Worm (Caenorhabditis elegans) whole organism, late embryonic: ENCODE data around the gene Y11D7A.8.
"Not testable (repeated sequence)": the region's sequence is repeated elsewhere in the genome, so short reads cannot be mapped to it uniquely, and the experiment has no call there.

ENCODE experiments used
- C38D4.7 ChIP-seq: fragments of 200-800 bp; sonication (Bioruptor generic); optimal IDR thresholded peaks from 2 replicates; lab custom pipeline; 2018; ENCODE audit warnings: mild to moderate bottlenecking, missing genetic modification characterization, moderate library complexity, missing compliant biosample characterization
- Y22D7AL.16 ChIP-seq: sonication (generic microtip); optimal IDR thresholded peaks from 2 replicates; lab custom pipeline; 2016; ENCODE audit warnings: missing genetic modification characterization, missing compliant biosample characterization
- ama-1 ChIP-seq: fragments of 150-350 bp; optimal IDR thresholded peaks from 2 replicates; lab custom pipeline; 2014
- ceh-18 ChIP-seq: sonication (generic microtip); optimal IDR thresholded peaks from 2 replicates; lab custom pipeline; 2016; ENCODE audit warnings: missing genetic modification characterization, missing compliant biosample characterization
- ceh-2 ChIP-seq: sonication (generic microtip); optimal IDR thresholded peaks from 2 replicates; lab custom pipeline; 2016; ENCODE audit warnings: missing genotype, missing genetic modification characterization, missing compliant biosample characterization
- ceh-22 ChIP-seq: sonication (generic microtip); optimal IDR thresholded peaks from 2 replicates; lab custom pipeline; 2017; ENCODE audit warnings: missing biosample characterization, missing genetic modification characterization
- ceh-34 ChIP-seq: sonication (generic microtip); optimal IDR thresholded peaks from 2 replicates; lab custom pipeline; 2016; ENCODE audit warnings: mild to moderate bottlenecking, missing genetic modification characterization, missing compliant biosample characterization
- ceh-48 ChIP-seq: sonication (generic microtip); optimal IDR thresholded peaks from 2 replicates; lab custom pipeline; 2016; ENCODE audit warnings: missing genetic modification characterization, inconsistent platforms, missing compliant biosample characterization
- ceh-9 ChIP-seq: sonication (generic microtip); optimal IDR thresholded peaks from 2 replicates; lab custom pipeline; 2016; ENCODE audit warnings: mild to moderate bottlenecking, missing genetic modification characterization, inconsistent platforms, missing compliant biosample characterization
- dmd-4 ChIP-seq: sonication (generic microtip); optimal IDR thresholded peaks from 2 replicates; lab custom pipeline; 2016; ENCODE audit warnings: borderline replicate concordance, missing genetic modification characterization, missing compliant biosample characterization
- dve-1 ChIP-seq: sonication (generic microtip); optimal IDR thresholded peaks from 2 replicates; lab custom pipeline; 2017; ENCODE audit warnings: antibody characterized with exemption, mild to moderate bottlenecking, missing genetic modification characterization, missing compliant biosample characterization
- elt-2 ChIP-seq: sonication (generic microtip); optimal IDR thresholded peaks from 2 replicates; lab custom pipeline; 2016; ENCODE audit warnings: missing genetic modification reagents, missing genetic modification characterization, missing compliant biosample characterization
- ets-4 ChIP-seq: sonication (generic microtip); optimal IDR thresholded peaks from 2 replicates; lab custom pipeline; 2016; ENCODE audit warnings: missing genetic modification characterization, missing compliant biosample characterization
- fax-1 ChIP-seq: sonication (generic microtip); optimal IDR thresholded peaks from 2 replicates; lab custom pipeline; 2016; ENCODE audit warnings: missing genotype, missing genetic modification characterization, missing compliant biosample characterization
- fkh-10 ChIP-seq: fragments of 150-350 bp; optimal IDR thresholded peaks from 2 replicates; lab custom pipeline; 2014; ENCODE audit warnings: missing biosample characterization, missing genetic modification reagents, missing genetic modification characterization
- gmeb-2 ChIP-seq: sonication (generic microtip); optimal IDR thresholded peaks from 2 replicates; lab custom pipeline; 2016; ENCODE audit warnings: missing genetic modification characterization, inconsistent platforms, missing compliant biosample characterization
- hlh-6 ChIP-seq: sonication (generic microtip); optimal IDR thresholded peaks from 2 replicates; lab custom pipeline; 2016; ENCODE audit warnings: missing genotype, missing genetic modification characterization, missing compliant biosample characterization
- lin-11 ChIP-seq: fragments of 200-800 bp; sonication (Bioruptor generic); optimal IDR thresholded peaks from 2 replicates; lab custom pipeline; 2018; ENCODE audit warnings: mild to moderate bottlenecking, missing genetic modification characterization, missing compliant biosample characterization
- madf-2 ChIP-seq: sonication (generic microtip); optimal IDR thresholded peaks from 2 replicates; lab custom pipeline; 2017; ENCODE audit warnings: missing genetic modification characterization, missing compliant biosample characterization
- mec-3 ChIP-seq: sonication (generic microtip); optimal IDR thresholded peaks from 2 replicates; lab custom pipeline; 2016; ENCODE audit warnings: borderline replicate concordance, missing genetic modification characterization, missing compliant biosample characterization
- nhr-232 ChIP-seq: sonication (generic microtip); optimal IDR thresholded peaks from 2 replicates; lab custom pipeline; 2016; ENCODE audit warnings: missing genetic modification characterization, missing compliant biosample characterization
- pat-9 ChIP-seq: fragments of 200-800 bp; sonication (Bioruptor generic); optimal IDR thresholded peaks from 2 replicates; lab custom pipeline; 2018; ENCODE audit warnings: mild to moderate bottlenecking, missing genetic modification characterization, moderate library complexity, missing compliant biosample characterization
- pha-4 ChIP-seq: fragments of 150-350 bp; optimal IDR thresholded peaks from 2 replicates; lab custom pipeline; 2018; ENCODE audit warnings: missing biosample characterization, missing genetic modification reagents, missing genetic modification characterization
- pqm-1 ChIP-seq: sonication (generic microtip); optimal IDR thresholded peaks from 2 replicates; lab custom pipeline; 2016; ENCODE audit warnings: missing genetic modification characterization, missing compliant biosample characterization
- rnt-1 ChIP-seq: sonication (generic microtip); optimal IDR thresholded peaks from 2 replicates; lab custom pipeline; 2016; ENCODE audit warnings: missing genetic modification characterization, missing compliant biosample characterization
- sdc-2 ChIP-seq: sonication (generic microtip); optimal IDR thresholded peaks from 2 replicates; lab custom pipeline; 2016; ENCODE audit warnings: missing genotype, missing genetic modification characterization, missing compliant biosample characterization
- sox-2 ChIP-seq: fragments of 200-800 bp; sonication (Bioruptor generic); IDR thresholded peaks from 2 replicates; pipeline ENCODE4 v1.3.6; 2022; ENCODE audit warnings: missing genetic modification reagents, missing genetic modification characterization, missing compliant biosample characterization
- sox-4 ChIP-seq: sonication (generic microtip); optimal IDR thresholded peaks from 2 replicates; lab custom pipeline; 2017; ENCODE audit warnings: mild to moderate bottlenecking, missing genetic modification characterization, inconsistent platforms, missing compliant biosample characterization
- tbx-2 ChIP-seq: sonication (generic microtip); optimal IDR thresholded peaks from 2 replicates; lab custom pipeline; 2016; ENCODE audit warnings: missing genetic modification characterization, missing compliant biosample characterization
- unc-3 ChIP-seq, 2 experiments: fragments of 200-800 bp in 1 of 2; sonication (Bioruptor generic) in 1 of 2; sonication (generic microtip) in 1 of 2; conservative IDR thresholded peaks in 1 of 2; optimal IDR thresholded peaks in 1 of 2; 2 replicates each; pipeline versions ENCODE4 v1.3.6 to Lab custom; 2016 to 2022; ENCODE audit warnings: missing compliant biosample characterization in 2 of 2, missing genetic modification characterization in 2 of 2, missing genetic modification reagents in 1 of 2
- unc-42 ChIP-seq: sonication (generic microtip); optimal IDR thresholded peaks from 2 replicates; lab custom pipeline; 2016; ENCODE audit warnings: missing genotype, missing genetic modification characterization, missing compliant biosample characterization
- unc-55 ChIP-seq: sonication (generic microtip); optimal IDR thresholded peaks from 2 replicates; lab custom pipeline; 2017; ENCODE audit warnings: missing biosample characterization, missing genetic modification reagents, missing genetic modification characterization
- zip-5 ChIP-seq: sonication (generic microtip); optimal IDR thresholded peaks from 2 replicates; lab custom pipeline; 2016; ENCODE audit warnings: missing genetic modification characterization, missing compliant biosample characterization

The Y11D7A.8 gene

ce11 chrIV:9268916-9269315, 17.7 kb downstream of the Y11D7A.8 start (continued):
- TF ChIP-seq sox-2 (GFP tag; lab: Robert Waterston, UW): no peak
- peak; percentile 54 for TF ChIP-seq hlh-6 (tag; lab: Kevin White, UChicago)
- TF ChIP-seq unc-55: no peak
- TF ChIP-seq rnt-1: peak; percentile 1
- TF ChIP-seq ceh-18: no peak
- TF ChIP-seq ceh-2 (tag; lab: Kevin White, UChicago): peak; percentile 19
- no peak for TF ChIP-seq C38D4.7 (GFP tag; lab: Kevin White, UChicago)
- no peak for TF ChIP-seq fkh-10 (GFP tag; lab: Kevin White, UChicago)
- TF ChIP-seq ceh-9: peak; percentile 20
- no peak for TF ChIP-seq ceh-22 (tag; lab: Kevin White, UChicago)

DNA sequence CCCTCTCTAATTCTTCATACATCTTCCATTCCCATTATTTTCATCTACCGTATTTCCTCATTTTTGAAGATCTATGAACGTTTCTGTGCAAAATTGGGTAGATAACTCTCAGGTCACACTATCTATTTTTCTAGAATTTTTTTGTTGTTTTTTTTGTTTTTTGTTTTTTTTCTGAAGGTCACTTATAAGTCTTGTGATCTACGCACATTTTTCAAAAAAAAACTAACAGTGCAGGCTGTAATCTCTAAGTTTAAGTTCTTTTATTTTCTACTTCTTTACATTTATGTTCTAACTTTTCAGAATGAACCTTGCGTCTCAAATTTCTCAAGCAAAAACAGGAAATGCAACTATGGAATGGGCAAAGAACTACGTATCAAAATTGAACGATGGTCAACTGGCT, 18.6 kb downstream of the Y11D7A.8 start, which contains the start of gene flh-3:
Gene flh-3 (plus strand): TSS at position 301 of the 400 bp plus-strand sequence.
- TF ChIP-seq ceh-9 (no peak), mec-3 (tag; lab: Kevin White, UChicago) (no peak)

DNA sequence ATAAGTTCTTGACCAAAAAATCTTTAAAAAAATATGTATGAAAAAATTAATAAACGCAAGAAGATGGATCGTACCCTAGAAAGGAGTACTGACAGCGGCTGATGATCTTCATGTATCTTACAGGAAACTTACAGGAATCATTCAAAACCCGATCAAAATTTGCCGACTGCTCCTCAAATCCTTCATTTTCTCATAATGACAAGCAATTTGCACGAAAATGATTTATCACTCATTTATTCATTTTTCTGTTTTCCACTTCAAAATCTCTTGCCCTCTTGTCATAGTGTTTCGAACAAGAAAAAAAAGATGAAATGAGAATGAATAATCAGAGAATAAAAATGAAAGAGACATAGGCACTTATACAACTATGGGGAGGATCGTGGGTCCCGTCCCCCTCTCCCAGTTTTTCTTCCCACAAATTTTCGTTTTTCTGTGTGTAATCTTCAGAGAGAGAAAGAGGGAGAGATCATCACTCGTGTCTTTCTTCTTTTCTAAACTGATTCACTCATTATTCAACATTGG, 22.9 kb downstream of the Y11D7A.8 start, which contains the start of gene nmy-3:
Gene nmy-3 (plus strand): TSS at position 472 of the 522 bp plus-strand sequence.
- no peak for TF ChIP-seq sdc-2
- TF ChIP-seq unc-3 (GFP tag; conservative IDR thresholded peaks at IDR 0.05; lab: Robert Waterston, UW): no peak
- TF ChIP-seq unc-3 (tag; optimal IDR thresholded peaks at IDR 0.05; lab: Kevin White, UChicago): no peak
- TF ChIP-seq gmeb-2 (tag; lab: Kevin White, UChicago): no peak
- TF ChIP-seq ceh-9: no peak
- no peak for TF ChIP-seq pqm-1 (tag; lab: Kevin White, UChicago)
- TF ChIP-seq dmd-4: no peak
- no peak for TF ChIP-seq fax-1 (tag; lab: Kevin White, UChicago)
- TF ChIP-seq ceh-48 (tag; lab: Kevin White, UChicago): no peak
- TF ChIP-seq Y22D7AL.16 (tag; lab: Kevin White, UChicago): no peak
- no peak for TF ChIP-seq hlh-6 (tag; lab: Kevin White, UChicago)
- TF ChIP-seq nhr-232 (tag; lab: Kevin White, UChicago): no peak
- no peak for TF ChIP-seq pha-4

DNA sequence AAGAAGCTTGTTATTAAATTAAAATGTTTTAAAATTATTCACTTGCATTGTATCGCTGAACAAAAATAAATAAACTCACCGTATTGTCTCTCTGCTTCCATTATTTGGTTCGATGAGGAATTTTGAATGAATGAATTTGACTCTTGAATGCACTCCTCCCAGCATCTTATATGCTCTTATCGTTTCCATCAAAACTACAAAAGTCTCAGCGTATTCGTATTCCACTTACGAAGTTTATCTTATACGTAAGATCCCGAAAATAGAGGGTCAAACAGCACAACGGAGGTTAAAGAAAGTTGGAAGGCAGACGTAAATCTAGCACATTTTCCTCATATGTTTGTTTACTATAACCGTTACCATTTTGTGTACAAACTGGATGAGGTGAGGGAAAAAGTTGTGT, 35.1 kb downstream of the Y11D7A.8 start, which contains the start of gene nhr-267:
Gene nhr-267 (minus strand): TSS at position 101 of the 400 bp plus-strand sequence.
- TF ChIP-seq unc-42; ama-1; elt-2 (tag; lab: Kevin White, UChicago): not testable (repeated sequence)

DNA sequence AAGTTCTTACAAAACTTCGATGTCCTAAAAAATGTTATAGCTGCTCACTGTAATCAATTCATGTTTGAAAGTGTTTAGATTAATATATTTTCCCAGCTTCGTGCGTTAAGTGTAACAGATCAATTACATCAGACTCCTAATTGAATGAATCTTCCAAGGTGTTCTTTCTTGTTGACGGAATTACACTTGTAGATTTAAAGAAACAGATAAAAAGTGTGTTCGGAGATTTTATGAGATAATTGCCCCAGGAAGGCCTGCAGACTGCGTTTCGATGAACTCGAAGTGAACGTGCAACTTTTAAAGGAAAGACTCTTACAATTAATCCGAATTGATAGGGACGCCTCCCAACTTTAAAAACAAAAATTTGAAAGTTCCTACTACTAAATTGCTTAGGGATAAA, 38.5 kb downstream of the Y11D7A.8 start:
- TF ChIP-seq tbx-2 (tag; lab: Kevin White, UChicago) (no peak), madf-2 (tag; lab: Kevin White, UChicago) (no peak), gmeb-2 (tag; lab: Kevin White, UChicago) (no peak), zip-5 (no peak), lin-11 (tag; lab: Kevin White, UChicago) (no peak), ceh-48 (tag; lab: Kevin White, UChicago) (no peak), sox-4 (tag; lab: Kevin White, UChicago) (no peak), ets-4 (tag; lab: Kevin White, UChicago) (no peak)

- TF ChIP-seq pat-9 (tag; lab: Kevin White, UChicago); ceh-34; dve-1 (tag; lab: Kevin White, UChicago): not testable (repeated sequence)
Measured at ce11 chrIV:9293825-9294224, 42.6 kb downstream of the Y11D7A.8 start, which contains the start of gene nhr-264. TSS of gene nhr-264 (minus strand) at chrIV:9293925.
